Worm (Caenorhabditis elegans) whole organism, late embryonic: ENCODE data around the gene dab-1.

Experiments used
- C08G9.2 ChIP-seq: sonication (generic microtip); optimal IDR thresholded peaks from 2 replicates; lab custom pipeline; 2016; ENCODE audit warnings: mild to moderate bottlenecking, missing genetic modification characterization, moderate library complexity, missing compliant biosample characterization
- ceh-14 ChIP-seq: sonication (generic microtip); optimal IDR thresholded peaks from 2 replicates; lab custom pipeline; 2016; ENCODE audit warnings: missing genotype, missing genetic modification characterization, missing compliant biosample characterization
- ceh-2 ChIP-seq: sonication (generic microtip); optimal IDR thresholded peaks from 2 replicates; lab custom pipeline; 2016; ENCODE audit warnings: missing genotype, missing genetic modification characterization, missing compliant biosample characterization
- ceh-30 ChIP-seq: fragments of 150-350 bp; optimal IDR thresholded peaks from 2 replicates; lab custom pipeline; 2014; ENCODE audit warnings: missing biosample characterization, missing genetic modification characterization
- ceh-34 ChIP-seq: sonication (generic microtip); optimal IDR thresholded peaks from 2 replicates; lab custom pipeline; 2016; ENCODE audit warnings: mild to moderate bottlenecking, missing genetic modification characterization, missing compliant biosample characterization
- ceh-45 ChIP-seq: fragments of 200-800 bp; sonication (Bioruptor generic); IDR thresholded peaks from 2 replicates; pipeline ENCODE4 v1.3.6; 2022; ENCODE audit warnings: missing genetic modification reagents, missing genetic modification characterization, missing compliant biosample characterization
- ceh-9 ChIP-seq: sonication (generic microtip); optimal IDR thresholded peaks from 2 replicates; lab custom pipeline; 2016; ENCODE audit warnings: mild to moderate bottlenecking, missing genetic modification characterization, inconsistent platforms, missing compliant biosample characterization
- che-1 ChIP-seq: sonication (generic microtip); optimal IDR thresholded peaks from 2 replicates; lab custom pipeline; 2016; ENCODE audit warnings: mild to moderate bottlenecking, missing genetic modification characterization, missing compliant biosample characterization
- dmd-4 ChIP-seq: sonication (generic microtip); optimal IDR thresholded peaks from 2 replicates; lab custom pipeline; 2016; ENCODE audit warnings: borderline replicate concordance, missing genetic modification characterization, missing compliant biosample characterization
- dve-1 ChIP-seq: sonication (generic microtip); optimal IDR thresholded peaks from 2 replicates; lab custom pipeline; 2017; ENCODE audit warnings: antibody characterized with exemption, mild to moderate bottlenecking, missing genetic modification characterization, missing compliant biosample characterization
- ets-4 ChIP-seq: sonication (generic microtip); optimal IDR thresholded peaks from 2 replicates; lab custom pipeline; 2016; ENCODE audit warnings: missing genetic modification characterization, missing compliant biosample characterization
- eyg-1 ChIP-seq: sonication (generic microtip); optimal IDR thresholded peaks from 2 replicates; lab custom pipeline; 2016; ENCODE audit warnings: missing genotype, missing genetic modification characterization, missing compliant biosample characterization
- fax-1 ChIP-seq: sonication (generic microtip); optimal IDR thresholded peaks from 2 replicates; lab custom pipeline; 2016; ENCODE audit warnings: missing genotype, missing genetic modification characterization, missing compliant biosample characterization
- fkh-10 ChIP-seq: fragments of 150-350 bp; optimal IDR thresholded peaks from 2 replicates; lab custom pipeline; 2014; ENCODE audit warnings: missing biosample characterization, missing genetic modification reagents, missing genetic modification characterization
- hlh-13 ChIP-seq: fragments of 200-800 bp; sonication (Bioruptor generic); optimal IDR thresholded peaks from 2 replicates; lab custom pipeline; 2018; ENCODE audit warnings: mild to moderate bottlenecking, missing genetic modification characterization, missing compliant biosample characterization
- hlh-15 ChIP-seq: sonication (generic microtip); optimal IDR thresholded peaks from 2 replicates; lab custom pipeline; 2016; ENCODE audit warnings: missing genetic modification characterization, missing compliant biosample characterization
- hlh-30 ChIP-seq: sonication (generic microtip); optimal IDR thresholded peaks from 2 replicates; lab custom pipeline; 2017; ENCODE audit warnings: antibody characterized with exemption, missing genetic modification characterization, missing compliant biosample characterization; ENCODE audit not compliant: insufficient read depth
- hlh-6 ChIP-seq: sonication (generic microtip); optimal IDR thresholded peaks from 2 replicates; lab custom pipeline; 2016; ENCODE audit warnings: missing genotype, missing genetic modification characterization, missing compliant biosample characterization
- lim-6 ChIP-seq: sonication (generic microtip); optimal IDR thresholded peaks from 2 replicates; lab custom pipeline; 2016; ENCODE audit warnings: missing genetic modification characterization, missing compliant biosample characterization
- lin-11 ChIP-seq: fragments of 200-800 bp; sonication (Bioruptor generic); optimal IDR thresholded peaks from 2 replicates; lab custom pipeline; 2018; ENCODE audit warnings: mild to moderate bottlenecking, missing genetic modification characterization, missing compliant biosample characterization
- mec-3 ChIP-seq: sonication (generic microtip); optimal IDR thresholded peaks from 2 replicates; lab custom pipeline; 2016; ENCODE audit warnings: borderline replicate concordance, missing genetic modification characterization, missing compliant biosample characterization
- nfya-1 ChIP-seq: sonication (generic microtip); optimal IDR thresholded peaks from 2 replicates; lab custom pipeline; 2017; ENCODE audit warnings: missing genetic modification characterization, mild to moderate bottlenecking, missing compliant biosample characterization, antibody characterized with exemption, moderate library complexity
- nhr-11 ChIP-seq: fragments of 150-350 bp; optimal IDR thresholded peaks from 2 replicates; lab custom pipeline; 2014; ENCODE audit warnings: missing biosample characterization, missing genetic modification characterization
- nhr-232 ChIP-seq: sonication (generic microtip); optimal IDR thresholded peaks from 2 replicates; lab custom pipeline; 2016; ENCODE audit warnings: missing genetic modification characterization, missing compliant biosample characterization
- npax-4 ChIP-seq: sonication (generic microtip); optimal IDR thresholded peaks from 2 replicates; lab custom pipeline; 2016; ENCODE audit warnings: missing genetic modification characterization, missing compliant biosample characterization
- pha-4 ChIP-seq: fragments of 150-350 bp; optimal IDR thresholded peaks from 2 replicates; lab custom pipeline; 2018; ENCODE audit warnings: missing biosample characterization, missing genetic modification reagents, missing genetic modification characterization
- pqm-1 ChIP-seq: sonication (generic microtip); optimal IDR thresholded peaks from 2 replicates; lab custom pipeline; 2016; ENCODE audit warnings: missing genetic modification characterization, missing compliant biosample characterization
- pros-1 ChIP-seq: fragments of 150-350 bp; optimal IDR thresholded peaks from 2 replicates; lab custom pipeline; 2014; ENCODE audit warnings: missing biosample characterization, missing genetic modification reagents, missing genetic modification characterization
- rnt-1 ChIP-seq: sonication (generic microtip); optimal IDR thresholded peaks from 2 replicates; lab custom pipeline; 2016; ENCODE audit warnings: missing genetic modification characterization, missing compliant biosample characterization
- sdc-2 ChIP-seq: sonication (generic microtip); optimal IDR thresholded peaks from 2 replicates; lab custom pipeline; 2016; ENCODE audit warnings: missing genotype, missing genetic modification characterization, missing compliant biosample characterization
- sox-2 ChIP-seq: fragments of 200-800 bp; sonication (Bioruptor generic); IDR thresholded peaks from 2 replicates; pipeline ENCODE4 v1.3.6; 2022; ENCODE audit warnings: missing genetic modification reagents, missing genetic modification characterization, missing compliant biosample characterization
- syd-9 ChIP-seq: sonication (generic microtip); optimal IDR thresholded peaks from 2 replicates; lab custom pipeline; 2016; ENCODE audit warnings: mild to moderate bottlenecking, missing genetic modification characterization, moderate library complexity, missing compliant biosample characterization
- ttx-3 ChIP-seq: sonication (generic microtip); optimal IDR thresholded peaks from 2 replicates; lab custom pipeline; 2016; ENCODE audit warnings: missing genetic modification reagents, missing genetic modification characterization, missing compliant biosample characterization
- unc-3 ChIP-seq, 2 experiments: fragments of 200-800 bp in 1 of 2; sonication (Bioruptor generic) in 1 of 2; sonication (generic microtip) in 1 of 2; conservative IDR thresholded peaks in 1 of 2; optimal IDR thresholded peaks in 1 of 2; 2 replicates each; pipeline versions ENCODE4 v1.3.6 to Lab custom; 2016 to 2022; ENCODE audit warnings: missing compliant biosample characterization in 2 of 2, missing genetic modification characterization in 2 of 2, missing genetic modification reagents in 1 of 2
- unc-42 ChIP-seq: sonication (generic microtip); optimal IDR thresholded peaks from 2 replicates; lab custom pipeline; 2016; ENCODE audit warnings: missing genotype, missing genetic modification characterization, missing compliant biosample characterization
- unc-86 ChIP-seq: sonication (generic microtip); optimal IDR thresholded peaks from 2 replicates; lab custom pipeline; 2016; ENCODE audit warnings: missing genetic modification characterization, missing compliant biosample characterization
- ztf-16 ChIP-seq: sonication (generic microtip); optimal IDR thresholded peaks from 2 replicates; lab custom pipeline; 2017; ENCODE audit warnings: missing genetic modification characterization, missing compliant biosample characterization

The dab-1 gene

DNA sequence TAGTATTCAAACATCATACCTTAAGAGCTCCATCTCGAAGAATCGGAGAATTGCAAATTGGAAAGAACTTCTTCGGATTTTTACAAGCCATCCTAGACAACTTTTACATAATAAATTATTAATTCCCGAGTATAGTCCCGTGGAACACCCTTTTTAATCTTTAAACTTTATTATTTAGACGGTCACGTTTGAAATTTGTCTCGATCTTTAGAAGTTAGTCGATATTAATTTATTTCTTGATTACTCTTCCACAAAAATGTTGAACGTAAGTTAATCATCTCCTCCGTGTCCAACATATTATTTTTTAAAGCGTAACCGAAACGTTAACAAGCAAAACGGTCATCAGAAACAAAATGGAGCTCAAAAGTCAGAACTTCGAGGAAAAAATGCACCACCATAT lies 48.7 kb upstream of the dab-1 start, which contains the start of the genes decr-1.3 and T05C12.1:
decr-1.3 (minus strand) TSS at position 101 of the 400 bp plus-strand sequence.
T05C12.1 (plus strand) TSS at position 232 of the 400 bp plus-strand sequence.
- TF ChIP-seq ceh-30 (tag; lab: Kevin White, UChicago), result no peak
- TF ChIP-seq fax-1 (tag; lab: Kevin White, UChicago), result no peak
- TF ChIP-seq unc-3 (GFP tag; conservative IDR thresholded peaks at IDR 0.05; lab: Robert Waterston, UW), result no peak
- TF ChIP-seq unc-3 (tag; optimal IDR thresholded peaks at IDR 0.05; lab: Kevin White, UChicago), result no peak

DNA sequence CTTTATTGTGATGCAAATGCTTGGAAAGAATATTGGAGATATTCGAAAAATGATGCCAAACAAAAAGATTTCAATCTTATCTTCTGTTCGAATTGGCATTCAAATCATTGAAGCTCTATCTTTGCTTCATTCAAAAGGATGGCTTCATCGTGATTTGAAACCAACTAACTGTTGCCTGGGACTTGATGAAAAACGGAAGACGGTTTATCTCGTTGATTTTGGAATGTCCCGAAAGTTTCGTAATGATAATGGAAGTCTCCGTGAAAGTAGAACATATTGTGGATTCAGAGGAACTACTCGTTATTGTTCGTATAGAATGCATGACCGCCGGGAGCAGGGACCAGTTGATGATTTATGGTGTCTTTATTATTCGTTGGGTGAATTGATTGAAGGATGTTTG lies 48.0 kb upstream of the dab-1 start:
- no peak for TF ChIP-seq npax-4
- no peak for TF ChIP-seq pha-4
- TF ChIP-seq ceh-14 (tag; lab: Kevin White, UChicago), result no peak
- TF ChIP-seq ceh-34 (tag; lab: Kevin White, UChicago), result no peak
- no peak for TF ChIP-seq unc-42 (tag; lab: Kevin White, UChicago)
- no peak for TF ChIP-seq nhr-232 (tag; lab: Kevin White, UChicago)
- no peak for TF ChIP-seq sox-2
- no peak for TF ChIP-seq ceh-30 (tag; lab: Kevin White, UChicago)
- TF ChIP-seq ceh-45 (GFP tag; lab: Robert Waterston, UW), result no peak
- TF ChIP-seq lin-11 (tag; lab: Kevin White, UChicago), result no peak
- no peak for TF ChIP-seq pros-1
- no peak for TF ChIP-seq unc-3 (GFP tag; conservative IDR thresholded peaks at IDR 0.05; lab: Robert Waterston, UW)
- no peak for TF ChIP-seq unc-3 (tag; optimal IDR thresholded peaks at IDR 0.05; lab: Kevin White, UChicago)
- no peak for TF ChIP-seq hlh-13 (GFP tag; lab: Kevin White, UChicago)

ce11 chrII:8177095-8177494 lies 45.1 kb upstream of the dab-1 start, which contains the start of gene acr-14:
acr-14 (minus strand) TSS chrII:8177195.
- no peak for TF ChIP-seq pros-1
- no peak for TF ChIP-seq pha-4
- no peak for TF ChIP-seq lim-6 (tag; lab: Kevin White, UChicago)
- TF ChIP-seq hlh-15 (tag; lab: Kevin White, UChicago), result no peak
- TF ChIP-seq unc-3 (GFP tag; conservative IDR thresholded peaks at IDR 0.05; lab: Robert Waterston, UW), result no peak
- TF ChIP-seq unc-3 (tag; optimal IDR thresholded peaks at IDR 0.05; lab: Kevin White, UChicago), result no peak
- no peak for TF ChIP-seq hlh-6 (tag; lab: Kevin White, UChicago)

ce11 chrII:8178614-8179013 lies 43.6 kb upstream of the dab-1 start:
- TF ChIP-seq sdc-2 (tag; lab: Kevin White, UChicago) (no peak), ceh-30 (tag; lab: Kevin White, UChicago) (no peak), ztf-16 (tag; lab: Kevin White, UChicago) (no peak), ceh-14 (tag; lab: Kevin White, UChicago) (no peak), ceh-2 (no peak), ttx-3 (no peak), hlh-30 (no peak), dmd-4 (no peak), ceh-45 (GFP tag; lab: Robert Waterston, UW) (no peak), C08G9.2 (tag; lab: Kevin White, UChicago) (no peak), hlh-13 (GFP tag; lab: Kevin White, UChicago) (no peak), fkh-10 (GFP tag; lab: Kevin White, UChicago) (no peak), mec-3 (no peak), pqm-1 (tag; lab: Kevin White, UChicago) (no peak), che-1 (tag; lab: Kevin White, UChicago) (no peak), dve-1 (tag; lab: Kevin White, UChicago) (no peak), nfya-1 (tag; lab: Kevin White, UChicago) (no peak), lin-11 (tag; lab: Kevin White, UChicago) (no peak), sox-2 (no peak), hlh-6 (tag; lab: Kevin White, UChicago) (no peak)

- no peak for TF ChIP-seq syd-9 (tag; lab: Kevin White, UChicago)
- no peak for TF ChIP-seq ets-4
- TF ChIP-seq ceh-2, result no peak
- no peak for TF ChIP-seq pqm-1 (tag; lab: Kevin White, UChicago)
- TF ChIP-seq rnt-1 (tag; lab: Kevin White, UChicago), result no peak
- no peak for TF ChIP-seq dve-1 (tag; lab: Kevin White, UChicago)
- no peak for TF ChIP-seq unc-3 (GFP tag; conservative IDR thresholded peaks at IDR 0.05; lab: Robert Waterston, UW)
- TF ChIP-seq unc-3 (tag; optimal IDR thresholded peaks at IDR 0.05; lab: Kevin White, UChicago), result no peak
- TF ChIP-seq fax-1 (tag; lab: Kevin White, UChicago), result no peak
- no peak for TF ChIP-seq ceh-30 (tag; lab: Kevin White, UChicago)
- no peak for TF ChIP-seq ceh-9 (tag; lab: Kevin White, UChicago)
- no peak for TF ChIP-seq unc-86 (tag; lab: Kevin White, UChicago)
- TF ChIP-seq nfya-1 (tag; lab: Kevin White, UChicago), result no peak
- TF ChIP-seq hlh-6 (tag; lab: Kevin White, UChicago), result no peak
- TF ChIP-seq nhr-11 (tag; lab: Kevin White, UChicago), result no peak
- no peak for TF ChIP-seq eyg-1 (tag; lab: Kevin White, UChicago)
- no peak for TF ChIP-seq nhr-232 (tag; lab: Kevin White, UChicago)
- no peak for TF ChIP-seq hlh-13 (GFP tag; lab: Kevin White, UChicago)
Observed at ce11 chrII:8180281-8180680, 41.9 kb upstream of the dab-1 start, which contains the start of gene T05C12.4. T05C12.4 (minus strand) TSS chrII:8180381.
